Worm (Caenorhabditis elegans): ENCODE measurements around the gene K01G12.22.

DNA sequence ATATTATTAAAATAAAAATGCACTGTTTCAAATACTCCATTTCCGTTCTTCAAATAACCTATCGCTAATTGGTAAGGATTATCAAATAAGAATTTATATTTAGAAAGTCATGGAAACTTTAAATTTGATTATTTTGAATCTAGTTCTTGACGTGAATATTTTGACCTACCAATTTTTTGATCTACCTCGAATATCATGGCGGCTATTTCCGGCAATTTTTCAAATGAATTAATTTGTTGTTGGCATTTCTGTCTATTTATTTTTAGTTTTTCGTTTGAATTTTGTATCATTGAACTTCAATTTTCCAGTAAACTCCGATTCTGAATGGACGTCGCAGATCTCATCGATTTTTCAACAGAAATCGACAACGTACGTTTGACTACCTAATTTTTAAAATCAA, 11.1 kb downstream of the K01G12.22 start, which contains the start of gene F02H6.3:
- no peak for TF ChIP-seq W03F9.2 (tag; optimal IDR thresholded peaks at IDR 0.05)
- TF ChIP-seq him-1 (tag; optimal IDR thresholded peaks at IDR 0.05) = no peak

All from whole organism, L4/young adult.